Worm (Caenorhabditis elegans): ENCODE measurements around the gene bgnt-1.2.
"Not testable (repeated sequence)": the region's sequence is repeated elsewhere in the genome, so short reads cannot be mapped to it uniquely, and the experiment has no call there.

Gene bgnt-1.2

ce11 chrV:2090321-2090720, 28.2 kb downstream of the bgnt-1.2 start, which contains the start of gene ztf-28:
Gene ztf-28 (plus strand): TSS chrV:2090669.
- not testable (repeated sequence) for TF ChIP-seq crh-2, peb-1, skn-1 (tag; optimal IDR thresholded peaks at IDR 0.05)

- TF ChIP-seq Y55F3AM.14 (GFP tag; optimal IDR thresholded peaks at IDR 0.05); nhr-237 (tag; optimal IDR thresholded peaks at IDR 0.05); C34F6.9 (tag; optimal IDR thresholded peaks at IDR 0.05): not testable (repeated sequence)
Measured at ce11 chrV:2085745-2086267, 32.7 kb downstream of the bgnt-1.2 start, which contains the start of gene F36F12.3. Gene F36F12.3 (plus strand): TSS chrV:2085795.

ce11 chrV:2083869-2084268, 34.6 kb downstream of the bgnt-1.2 start:
- TF ChIP-seq nhr-129 (tag; optimal IDR thresholded peaks at IDR 0.05) (no peak), sem-4 (tag; optimal IDR thresholded peaks at IDR 0.05) (no peak), gmeb-1 (tag; optimal IDR thresholded peaks at IDR 0.05) (no peak), skn-1 (tag; optimal IDR thresholded peaks at IDR 0.05) (no peak)

- TF ChIP-seq snpc-4 (tag; optimal IDR thresholded peaks at IDR 0.05) (no peak), ama-1 (optimal IDR thresholded peaks at IDR 0.05) (no peak), nhr-12 (tag; optimal IDR thresholded peaks at IDR 0.05) (no peak), mbf-1 (tag; optimal IDR thresholded peaks at IDR 0.05) (no peak)
Measured at ce11 chrV:2081894-2082293, 36.6 kb downstream of the bgnt-1.2 start.

ce11 chrV:2081269-2081668, 37.2 kb downstream of the bgnt-1.2 start:
- no peak for TF ChIP-seq Y55F3AM.14 (GFP tag; optimal IDR thresholded peaks at IDR 0.05)
- TF ChIP-seq elt-1 (tag; optimal IDR thresholded peaks at IDR 0.05) = no peak
- no peak for TF ChIP-seq ztf-4 (tag; optimal IDR thresholded peaks at IDR 0.05)
- TF ChIP-seq R02D3.7 (tag; optimal IDR thresholded peaks at IDR 0.05) = no peak
- no peak for TF ChIP-seq nhr-237 (tag; optimal IDR thresholded peaks at IDR 0.05)
- no peak for TF ChIP-seq snpc-4 (tag; optimal IDR thresholded peaks at IDR 0.05)
- no peak for TF ChIP-seq sem-4 (tag; optimal IDR thresholded peaks at IDR 0.05)
- no peak for TF ChIP-seq nhr-25 (tag; optimal IDR thresholded peaks at IDR 0.05)
- no peak for TF ChIP-seq zag-1 (tag; optimal IDR thresholded peaks at IDR 0.05)
- TF ChIP-seq aly-2 (tag; optimal IDR thresholded peaks at IDR 0.05) = no peak
- TF ChIP-seq fos-1 (tag; optimal IDR thresholded peaks at IDR 0.05) = no peak
- TF ChIP-seq mdl-1 (tag; optimal IDR thresholded peaks at IDR 0.05) = no peak

ce11 chrV:2076043-2076442, 42.4 kb downstream of the bgnt-1.2 start:
- TF ChIP-seq mbf-1 (tag; optimal IDR thresholded peaks at IDR 0.05) = no peak
- no peak for TF ChIP-seq nhr-11 (tag; optimal IDR thresholded peaks at IDR 0.05)
- peak; percentile 14 for TF ChIP-seq F13H6.1 (tag; optimal IDR thresholded peaks at IDR 0.05)
- no peak for TF ChIP-seq nhr-77 (tag; optimal IDR thresholded peaks at IDR 0.05)
- TF ChIP-seq crh-2 (tag; optimal IDR thresholded peaks at IDR 0.05) = no peak
- TF ChIP-seq mdl-1 (tag; optimal IDR thresholded peaks at IDR 0.05) = no peak
- no peak for TF ChIP-seq nhr-6 (tag; optimal IDR thresholded peaks at IDR 0.05)
- TF ChIP-seq nhr-129 (tag; optimal IDR thresholded peaks at IDR 0.05) = no peak
- TF ChIP-seq peb-1 (tag; optimal IDR thresholded peaks at IDR 0.05) = no peak
- TF ChIP-seq skn-1 (tag; optimal IDR thresholded peaks at IDR 0.05) = no peak
- TF ChIP-seq C34F6.9 (tag; optimal IDR thresholded peaks at IDR 0.05) = peak; percentile 14
- TF ChIP-seq sma-3 (GFP tag; optimal IDR thresholded peaks at IDR 0.05) = no peak
- no peak for TF ChIP-seq zag-1 (tag; optimal IDR thresholded peaks at IDR 0.05)
- peak; percentile 26 for TF ChIP-seq sem-4 (tag; optimal IDR thresholded peaks at IDR 0.05)
- TF ChIP-seq aly-2 (tag; optimal IDR thresholded peaks at IDR 0.05) = no peak
- no peak for TF ChIP-seq alr-1 (tag; optimal IDR thresholded peaks at IDR 0.05)

ce11 chrV:2072807-2073206, 45.7 kb downstream of the bgnt-1.2 start, which contains the start of gene Y40B10A.9:
Gene Y40B10A.9 (minus strand): TSS chrV:2072907.
- TF ChIP-seq lsy-2 (tag; optimal IDR thresholded peaks at IDR 0.05) (no peak), F13H6.1 (tag; optimal IDR thresholded peaks at IDR 0.05) (no peak), egl-27 (tag; optimal IDR thresholded peaks at IDR 0.05) (no peak)
